Worm (Caenorhabditis elegans): ENCODE results near the gene scl-8.

Gene scl-8

ce11 chrIV:13027801-13028641 is 43.5 kb upstream of the scl-8 start (continued):
- TF ChIP-seq vab-15 (tag; optimal IDR thresholded peaks at IDR 0.05): no peak
- no peak for TF ChIP-seq blmp-1 (tag; optimal IDR thresholded peaks at IDR 0.05)
- TF ChIP-seq unc-98 (GFP tag; IDR thresholded peaks at IDR 0.05): no peak

ce11 chrIV:13028746-13029673 is 42.5 kb upstream of the scl-8 start:
- TF ChIP-seq blmp-1 (tag; optimal IDR thresholded peaks at IDR 0.05) (peak; percentile 16), ceh-63 (GFP tag; optimal IDR thresholded peaks at IDR 0.05) (no peak), F16B12.6 (tag; optimal IDR thresholded peaks at IDR 0.05) (peak; percentile 47), fkh-8 (tag; optimal IDR thresholded peaks at IDR 0.05) (no peak), nhr-71 (tag; optimal IDR thresholded peaks at IDR 0.05) (no peak), elt-2 (tag; optimal IDR thresholded peaks at IDR 0.05) (peak; percentile 3), dpl-1 (GFP tag; optimal IDR thresholded peaks at IDR 0.05) (peak in 2 of 3 experiments; percentile 2 to 36), elt-3 (tag; optimal IDR thresholded peaks at IDR 0.05) (no peak), efl-1 (optimal IDR thresholded peaks at IDR 0.05) (peak; percentile 29 to 44), efl-1 (GFP tag; optimal IDR thresholded peaks at IDR 0.05 in 1 of 2) (peak; percentile 68 to 95)

- TF ChIP-seq lsy-2 (tag; optimal IDR thresholded peaks at IDR 0.05) (peak in 1 of 2 experiments; percentile 11), nhr-47 (tag; optimal IDR thresholded peaks at IDR 0.05) (peak; percentile 22), swsn-7 (tag; optimal IDR thresholded peaks at IDR 0.05) (peak; percentile 22), dsc-1 (tag; optimal IDR thresholded peaks at IDR 0.05) (peak; percentile 8), fkh-10 (GFP tag; optimal IDR thresholded peaks at IDR 0.05) (no peak), ceh-82 (tag; optimal IDR thresholded peaks at IDR 0.05) (peak in 1 of 3 experiments; percentile 42), lin-35 (GFP tag; optimal IDR thresholded peaks at IDR 0.05) (peak; percentile 17 to 19), ama-1 (optimal IDR thresholded peaks at IDR 0.05) (no peak), nhr-12 (tag; optimal IDR thresholded peaks at IDR 0.05) (no peak), nhr-77 (tag; optimal IDR thresholded peaks at IDR 0.05) (no peak), snu-23 (GFP tag; optimal IDR thresholded peaks at IDR 0.05) (peak; percentile 21), elt-3 (tag; optimal IDR thresholded peaks at IDR 0.05) (peak in 1 of 6 experiments; percentile 11), mep-1 (tag; optimal IDR thresholded peaks at IDR 0.05) (peak; percentile 32), fkh-4 (tag; optimal IDR thresholded peaks at IDR 0.05; ENCODE audit: borderline replicate concordance) (no peak), nhr-85 (tag) (peak; percentile 74), sup-37 (GFP tag; optimal IDR thresholded peaks at IDR 0.05) (no peak), lin-14 (GFP tag; optimal IDR thresholded peaks at IDR 0.05) (peak; percentile 82), F16B12.6 (tag; optimal IDR thresholded peaks at IDR 0.05) (no peak), blmp-1 (tag; optimal IDR thresholded peaks at IDR 0.05) (peak; percentile 32), efl-1 (optimal IDR thresholded peaks at IDR 0.05) (peak in 1 of 2 experiments; percentile 3), efl-1 (GFP tag; optimal IDR thresholded peaks at IDR 0.05 in 1 of 2) (peak in 1 of 2 experiments; percentile 77), rnt-1 (tag; optimal IDR thresholded peaks at IDR 0.05) (peak; percentile 21), nhr-11 (tag; optimal IDR thresholded peaks at IDR 0.05) (no peak), C16A3.4 (tag; optimal IDR thresholded peaks at IDR 0.05) (peak; percentile 3), ztf-11 (tag; optimal IDR thresholded peaks at IDR 0.05) (peak in 1 of 2 experiments; percentile 17)
Measured at ce11 chrIV:13029674-13030466, 41.7 kb upstream of the scl-8 start.
